Worm (Caenorhabditis elegans) whole organism, early embryonic: ENCODE measurements around the gene F42C5.3.

Source experiments
- B0310.2 ChIP-seq: sonication (generic microtip); optimal IDR thresholded peaks from 2 replicates; lab custom pipeline; 2016; ENCODE audit warnings: mild to moderate bottlenecking, missing genetic modification characterization, missing compliant biosample characterization
- F13C5.2 ChIP-seq: sonication (generic microtip); optimal IDR thresholded peaks from 2 replicates; lab custom pipeline; 2017; ENCODE audit warnings: mild to moderate bottlenecking, missing genetic modification characterization, inconsistent platforms, missing compliant biosample characterization
- ets-7 ChIP-seq: sonication (generic microtip); optimal IDR thresholded peaks from 2 replicates; lab custom pipeline; 2016; ENCODE audit warnings: missing genotype, missing genetic modification characterization, missing compliant biosample characterization
- hmbx-1 ChIP-seq: sonication (generic microtip); optimal IDR thresholded peaks from 2 replicates; lab custom pipeline; 2016; ENCODE audit warnings: mild to moderate bottlenecking, missing genetic modification characterization, missing compliant biosample characterization
- sea-1 ChIP-seq: fragments of 200-800 bp; sonication (Bioruptor generic); conservative IDR thresholded peaks from 2 replicates; pipeline ENCODE4 v1.3.6; 2022; ENCODE audit warnings: missing genetic modification characterization, missing compliant biosample characterization

- TF ChIP-seq ets-7 (tag; lab: Kevin White, UChicago) (no peak), B0310.2 (no peak), hmbx-1 (tag; lab: Kevin White, UChicago) (no peak), sea-1 (GFP tag; lab: Robert Waterston, UW) (no peak), F13C5.2 (no peak)
Observed at ce11 chrIV:7323904-7324303, 36.5 kb upstream of the F42C5.3 start.
